Worm (Caenorhabditis elegans): ENCODE results near the gene F13A7.1.

DNA sequence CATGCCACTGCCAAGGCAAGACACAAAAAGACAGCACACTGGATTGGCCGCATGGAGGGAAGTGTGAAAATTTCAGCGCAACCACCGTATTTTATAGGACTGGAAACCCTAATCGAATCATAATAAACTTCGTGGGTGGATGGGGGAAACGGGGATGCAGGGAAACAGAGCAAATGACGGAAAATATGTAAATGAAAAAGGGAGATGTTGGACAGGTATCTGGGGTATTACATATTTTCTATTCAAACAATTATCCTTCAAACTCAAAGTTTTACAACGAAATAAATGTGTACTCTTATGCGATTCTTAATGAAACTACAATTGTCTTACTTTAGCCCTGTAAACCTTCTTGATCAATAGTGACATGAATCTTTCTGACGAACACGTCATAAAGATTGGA, 42.0 kb upstream of the F13A7.1 start, which contains the start of gene F26D2.16:
- TF ChIP-seq tab-1 (GFP tag; IDR thresholded peaks at IDR 0.05) = no peak
- TF ChIP-seq ref-1 (GFP tag; conservative IDR thresholded peaks at IDR 0.05) = no peak
- TF ChIP-seq klf-2 (GFP tag; conservative IDR thresholded peaks at IDR 0.05) = no peak
- no peak for TF ChIP-seq cog-1 (tag; optimal IDR thresholded peaks at IDR 0.05)
- TF ChIP-seq ztf-23 (GFP tag; IDR thresholded peaks at IDR 0.05) = no peak
